Fruit fly (Drosophila melanogaster): Measurements from ENCODE around the gene primo-1.

DNA sequence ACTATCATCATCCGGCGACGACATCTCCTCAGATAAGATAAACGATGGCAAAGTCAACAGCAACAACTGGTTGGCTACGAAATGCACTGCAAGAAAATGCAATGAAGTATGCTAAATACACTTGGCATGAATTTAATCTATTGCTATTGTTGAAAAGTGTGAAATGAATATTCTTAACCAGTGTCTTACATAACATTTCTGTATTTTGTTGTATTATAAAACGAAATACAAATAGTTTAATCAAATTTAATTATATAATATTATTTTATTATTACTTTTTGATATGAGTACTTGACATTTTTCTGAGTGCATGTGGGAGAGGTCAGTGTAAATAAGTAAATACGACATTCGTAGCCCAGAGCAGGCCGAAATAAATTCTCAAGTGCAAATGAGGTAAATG is 1.9 kb upstream of the primo-1 start:
- TF ChIP-seq Hr38 (GFP tag; optimal IDR thresholded peaks at IDR 0.05): no peak
- peak; percentile 48 for TF ChIP-seq CG10631 (GFP tag; optimal IDR thresholded peaks at IDR 0.05)
- TF ChIP-seq CG6163 (GFP tag; IDR thresholded peaks at IDR 0.05): peak; percentile 38; the same call in 1 of the 3 replicates
- TF ChIP-seq CG4318 (GFP tag; optimal IDR thresholded peaks at IDR 0.05): peak; percentile 59
